Worm (Caenorhabditis elegans) whole organism, L4/young adult: ENCODE measurements around the gene K09D9.3.

Experiments used
- W03F9.2 ChIP-seq: fragments of 150-350 bp; optimal IDR thresholded peaks from 2 replicates; lab custom pipeline; 2014; ENCODE audit warnings: missing biosample characterization, missing genetic modification characterization
- dao-5 ChIP-seq: sonication (generic microtip); optimal IDR thresholded peaks from 2 replicates; lab custom pipeline; 2016; ENCODE audit warnings: missing genotype, missing genetic modification characterization, moderate library complexity, missing compliant biosample characterization
- him-1 ChIP-seq: sonication (generic microtip); optimal IDR thresholded peaks from 2 replicates; lab custom pipeline; 2016; ENCODE audit warnings: missing genotype, missing genetic modification reagents, missing genetic modification characterization, missing compliant biosample characterization

ce11 chrV:4005219-4005618, 14.1 kb upstream of the K09D9.3 start, which contains the start of gene srh-8:
- TF ChIP-seq dao-5 (tag; lab: Kevin White, UChicago) (no peak), him-1 (no peak), W03F9.2 (tag; lab: Kevin White, UChicago) (no peak)
